Fruit fly (Drosophila melanogaster): ENCODE results near the gene Pino.

The Pino gene

dm6 chr2L:1156592-1157249 is 28.0 kb upstream of the Pino start:
- TF ChIP-seq Myc (optimal IDR thresholded peaks at IDR 0.05) (no peak), Sin3A (optimal IDR thresholded peaks at IDR 0.05) (no peak), insv (optimal IDR thresholded peaks at IDR 0.05) (no peak), ttk (optimal IDR thresholded peaks at IDR 0.05) (no peak), psq (optimal IDR thresholded peaks at IDR 0.05) (no peak), h (optimal IDR thresholded peaks at IDR 0.05) (no peak)

- TF ChIP-seq insv (optimal IDR thresholded peaks at IDR 0.05) (no peak), psq (optimal IDR thresholded peaks at IDR 0.05) (no peak), ttk (optimal IDR thresholded peaks at IDR 0.05) (no peak), Sin3A (optimal IDR thresholded peaks at IDR 0.05) (no peak), Myc (optimal IDR thresholded peaks at IDR 0.05) (no peak), h (optimal IDR thresholded peaks at IDR 0.05) (no peak)
Observed at dm6 chr2L:1152693-1153092, 23.9 kb upstream of the Pino start.

- TF ChIP-seq psq (optimal IDR thresholded peaks at IDR 0.05): no peak
- TF ChIP-seq ttk (optimal IDR thresholded peaks at IDR 0.05): no peak
- TF ChIP-seq insv (optimal IDR thresholded peaks at IDR 0.05): no peak
- TF ChIP-seq Myc (optimal IDR thresholded peaks at IDR 0.05): no peak
- TF ChIP-seq Sin3A (optimal IDR thresholded peaks at IDR 0.05): no peak
- TF ChIP-seq h (optimal IDR thresholded peaks at IDR 0.05): no peak
Observed at dm6 chr2L:1150554-1150953, 21.8 kb upstream of the Pino start, which contains the start of the genes Tfb4 and Vps29. Tfb4 (minus strand) TSS chr2L:1150677. Vps29 (plus strand) TSS chr2L:1150766.

- TF ChIP-seq ttk (optimal IDR thresholded peaks at IDR 0.05): no peak
- TF ChIP-seq psq (optimal IDR thresholded peaks at IDR 0.05): no peak
- no peak for TF ChIP-seq Myc (optimal IDR thresholded peaks at IDR 0.05)
- TF ChIP-seq Sin3A (optimal IDR thresholded peaks at IDR 0.05): no peak
- TF ChIP-seq insv (optimal IDR thresholded peaks at IDR 0.05): no peak
- no peak for TF ChIP-seq h (optimal IDR thresholded peaks at IDR 0.05)
Observed at dm6 chr2L:1147656-1148055, 18.9 kb upstream of the Pino start.

dm6 chr2L:1144371-1145360 is 15.9 kb upstream of the Pino start:
- no peak for TF ChIP-seq ttk (optimal IDR thresholded peaks at IDR 0.05)
- no peak for TF ChIP-seq insv (optimal IDR thresholded peaks at IDR 0.05)
- TF ChIP-seq Sin3A (optimal IDR thresholded peaks at IDR 0.05): no peak
- no peak for TF ChIP-seq psq (optimal IDR thresholded peaks at IDR 0.05)
- TF ChIP-seq Myc (optimal IDR thresholded peaks at IDR 0.05): no peak
- TF ChIP-seq h (optimal IDR thresholded peaks at IDR 0.05): no peak

- TF ChIP-seq ttk (optimal IDR thresholded peaks at IDR 0.05) (no peak), insv (optimal IDR thresholded peaks at IDR 0.05) (no peak), h (optimal IDR thresholded peaks at IDR 0.05) (no peak), Myc (optimal IDR thresholded peaks at IDR 0.05) (no peak), Sin3A (optimal IDR thresholded peaks at IDR 0.05) (no peak), psq (optimal IDR thresholded peaks at IDR 0.05) (no peak)
Observed at dm6 chr2L:1143286-1143685, 14.5 kb upstream of the Pino start.

dm6 chr2L:1142730-1143281 is 14.1 kb upstream of the Pino start, which contains the start of gene MFS3:
MFS3 (plus strand) TSS chr2L:1143201.
- TF ChIP-seq insv (optimal IDR thresholded peaks at IDR 0.05): no peak
- TF ChIP-seq Sin3A (optimal IDR thresholded peaks at IDR 0.05): no peak
- TF ChIP-seq Myc (optimal IDR thresholded peaks at IDR 0.05): no peak
- no peak for TF ChIP-seq psq (optimal IDR thresholded peaks at IDR 0.05)
- TF ChIP-seq ttk (optimal IDR thresholded peaks at IDR 0.05): no peak
- no peak for TF ChIP-seq h (optimal IDR thresholded peaks at IDR 0.05)

- TF ChIP-seq h (optimal IDR thresholded peaks at IDR 0.05): no peak
- no peak for TF ChIP-seq Myc (optimal IDR thresholded peaks at IDR 0.05)
- no peak for TF ChIP-seq insv (optimal IDR thresholded peaks at IDR 0.05)
- no peak for TF ChIP-seq ttk (optimal IDR thresholded peaks at IDR 0.05)
- TF ChIP-seq Sin3A (optimal IDR thresholded peaks at IDR 0.05): no peak
- TF ChIP-seq psq (optimal IDR thresholded peaks at IDR 0.05): no peak
Observed at dm6 chr2L:1136993-1137392, 8.2 kb upstream of the Pino start.

dm6 chr2L:1135495-1135894 is 6.7 kb upstream of the Pino start:
- TF ChIP-seq Sin3A (optimal IDR thresholded peaks at IDR 0.05): no peak
- no peak for TF ChIP-seq Myc (optimal IDR thresholded peaks at IDR 0.05)
- no peak for TF ChIP-seq h (optimal IDR thresholded peaks at IDR 0.05)
- TF ChIP-seq psq (optimal IDR thresholded peaks at IDR 0.05): no peak
- TF ChIP-seq insv (optimal IDR thresholded peaks at IDR 0.05): no peak
- no peak for TF ChIP-seq ttk (optimal IDR thresholded peaks at IDR 0.05)

dm6 chr2L:1134011-1134743 is 5.4 kb upstream of the Pino start, which contains the start of the genes Iris and CG4577:
Iris (minus strand) TSS chr2L:1134098.
CG4577 (plus strand) TSS chr2L:1134693.
- no peak for TF ChIP-seq Sin3A (optimal IDR thresholded peaks at IDR 0.05)
- no peak for TF ChIP-seq h (optimal IDR thresholded peaks at IDR 0.05)
- TF ChIP-seq Myc (optimal IDR thresholded peaks at IDR 0.05): no peak
- no peak for TF ChIP-seq ttk (optimal IDR thresholded peaks at IDR 0.05)
- no peak for TF ChIP-seq psq (optimal IDR thresholded peaks at IDR 0.05)
- no peak for TF ChIP-seq insv (optimal IDR thresholded peaks at IDR 0.05)

- no peak for TF ChIP-seq insv (optimal IDR thresholded peaks at IDR 0.05)
- TF ChIP-seq ttk (optimal IDR thresholded peaks at IDR 0.05): no peak
- TF ChIP-seq Sin3A (optimal IDR thresholded peaks at IDR 0.05): no peak
- no peak for TF ChIP-seq psq (optimal IDR thresholded peaks at IDR 0.05)
- no peak for TF ChIP-seq Myc (optimal IDR thresholded peaks at IDR 0.05)
- no peak for TF ChIP-seq h (optimal IDR thresholded peaks at IDR 0.05)
Observed at dm6 chr2L:1128344-1128931, 315 bp downstream of the Pino start.
